Worm (Caenorhabditis elegans) whole organism, L1 larva: Measurements from ENCODE around the gene ZK6.6.

ENCODE experiments used
- alr-1 ChIP-seq: fragments of 200-800 bp; sonication (Bioruptor generic); optimal IDR thresholded peaks from 2 replicates; lab custom pipeline; 2018; ENCODE audit warnings: borderline replicate concordance, mild to moderate bottlenecking, missing genetic modification characterization, missing compliant biosample characterization
- ama-1 ChIP-seq: fragments of 150-350 bp; optimal IDR thresholded peaks from 2 replicates; lab custom pipeline; 2014
- blmp-1 ChIP-seq: fragments of 150-350 bp; optimal IDR thresholded peaks from 2 replicates; lab custom pipeline; 2014; ENCODE audit warnings: missing biosample characterization, missing genetic modification characterization
- ceh-8 ChIP-seq: fragments of 200-800 bp; sonication (Bioruptor generic); optimal IDR thresholded peaks from 2 replicates; lab custom pipeline; 2018; ENCODE audit warnings: mild to moderate bottlenecking, missing genetic modification characterization, moderate library complexity, missing compliant biosample characterization
- ceh-82 ChIP-seq, 3 experiments: fragments of 150-350 bp in 1 of 3; sonication (generic microtip) in 2 of 3; optimal IDR thresholded peaks; 2 replicates each; lab custom pipeline; 2014 to 2017; ENCODE audit warnings: missing biosample characterization in 3 of 3, missing genetic modification characterization in 3 of 3
- dpl-1 ChIP-seq, 3 experiments: fragments of 150-350 bp in 2 of 3; sonication (generic microtip) in 1 of 3; optimal IDR thresholded peaks; 2 replicates each; lab custom pipeline; 2014 to 2017; ENCODE audit warnings: missing biosample characterization in 3 of 3, missing genetic modification characterization in 3 of 3, missing genetic modification reagents in 3 of 3
- dsc-1 ChIP-seq: sonication (generic microtip); optimal IDR thresholded peaks from 2 replicates; lab custom pipeline; 2016; ENCODE audit warnings: mild to moderate bottlenecking, missing genetic modification characterization, missing compliant biosample characterization
- efl-1 ChIP-seq, 4 experiments: fragments of 150-350 bp; optimal IDR thresholded peaks in 3 of 4; peaks in 1 of 4; 1 replicate in 1 of 4; 2 replicates in 3 of 4; lab custom pipeline; 2014; ENCODE audit warnings: missing biosample characterization in 2 of 4, missing genetic modification characterization in 2 of 4, missing genetic modification reagents in 2 of 4
- efl-3 ChIP-seq: fragments of 200-800 bp; sonication (Bioruptor generic); optimal IDR thresholded peaks from 2 replicates; lab custom pipeline; 2018; ENCODE audit warnings: mild to moderate bottlenecking, missing genetic modification characterization, missing compliant biosample characterization
- egl-27 ChIP-seq, 2 experiments: fragments of 150-350 bp in 1 of 2; sonication (generic microtip); optimal IDR thresholded peaks; 3 replicates each; lab custom pipeline; 2017 to 2018; ENCODE audit warnings: missing biosample characterization in 2 of 2, missing genetic modification characterization in 2 of 2, missing genetic modification reagents in 2 of 2
- elt-2 ChIP-seq: sonication (generic microtip); optimal IDR thresholded peaks from 2 replicates; lab custom pipeline; 2016; ENCODE audit warnings: missing genetic modification characterization, mild to moderate bottlenecking, inconsistent platforms, missing compliant biosample characterization, missing genetic modification reagents
- elt-3 ChIP-seq, 6 experiments: fragments of 150-350 bp in 1 of 6; sonication (generic microtip); optimal IDR thresholded peaks; 2 replicates each; lab custom pipeline; 2017 to 2018; ENCODE audit warnings: missing biosample characterization in 6 of 6, missing genetic modification characterization in 6 of 6, inconsistent platforms in 1 of 6
- hlh-17 ChIP-seq: fragments of 200-800 bp; sonication (Bioruptor generic); optimal IDR thresholded peaks from 2 replicates; lab custom pipeline; 2018; ENCODE audit warnings: missing genetic modification characterization, mild to moderate bottlenecking, missing compliant biosample characterization, moderate library complexity, borderline replicate concordance
- irx-1 ChIP-seq: sonication (generic microtip); optimal IDR thresholded peaks from 2 replicates; lab custom pipeline; 2016; ENCODE audit warnings: missing genetic modification characterization, missing compliant biosample characterization
- lin-35 ChIP-seq, 2 experiments: fragments of 150-350 bp; optimal IDR thresholded peaks; 2 replicates each; lab custom pipeline; 2014; ENCODE audit warnings: missing biosample characterization in 2 of 2, missing genetic modification characterization in 2 of 2, missing genetic modification reagents in 2 of 2
- lin-39 ChIP-seq: fragments of 150-350 bp; optimal IDR thresholded peaks from 2 replicates; lab custom pipeline; 2014; ENCODE audit warnings: missing biosample characterization, missing genetic modification reagents, missing genetic modification characterization
- lir-3 ChIP-seq: sonication (generic microtip); optimal IDR thresholded peaks from 2 replicates; lab custom pipeline; 2016; ENCODE audit warnings: mild to moderate bottlenecking, missing genetic modification characterization, moderate library complexity, missing compliant biosample characterization; ENCODE audit not compliant: poor library complexity
- nhr-237 ChIP-seq: fragments of 150-350 bp; optimal IDR thresholded peaks from 2 replicates; lab custom pipeline; 2014; ENCODE audit warnings: missing biosample characterization, missing genetic modification characterization
- nhr-28 ChIP-seq: fragments of 150-350 bp; optimal IDR thresholded peaks from 2 replicates; lab custom pipeline; 2014; ENCODE audit warnings: missing biosample characterization, missing genetic modification characterization
- nhr-76 ChIP-seq: sonication (generic microtip); optimal IDR thresholded peaks from 2 replicates; lab custom pipeline; 2017; ENCODE audit warnings: missing biosample characterization, missing genetic modification characterization
- nhr-77 ChIP-seq: fragments of 150-350 bp; optimal IDR thresholded peaks from 2 replicates; lab custom pipeline; 2014; ENCODE audit warnings: missing biosample characterization, missing genetic modification characterization
- rnt-1 ChIP-seq: sonication (generic microtip); optimal IDR thresholded peaks from 2 replicates; lab custom pipeline; 2016; ENCODE audit warnings: mild to moderate bottlenecking, missing genetic modification characterization, moderate library complexity, missing compliant biosample characterization
- skn-1 ChIP-seq: fragments of 150-350 bp; optimal IDR thresholded peaks from 2 replicates; lab custom pipeline; 2014; ENCODE audit warnings: missing biosample characterization, missing genetic modification characterization
- snpc-4 ChIP-seq: fragments of 150-350 bp; optimal IDR thresholded peaks from 2 replicates; lab custom pipeline; 2014; ENCODE audit warnings: missing biosample characterization, missing genetic modification characterization
- snu-23 ChIP-seq: sonication (generic microtip); optimal IDR thresholded peaks from 2 replicates; lab custom pipeline; 2016; ENCODE audit warnings: missing genetic modification characterization, missing compliant biosample characterization
- sox-4 ChIP-seq: sonication (generic microtip); optimal IDR thresholded peaks from 2 replicates; lab custom pipeline; 2016; ENCODE audit warnings: missing genetic modification characterization, missing compliant biosample characterization
- sptf-1 ChIP-seq: fragments of 150-350 bp; optimal IDR thresholded peaks from 2 replicates; lab custom pipeline; 2014; ENCODE audit warnings: missing biosample characterization, missing genetic modification characterization
- sup-37 ChIP-seq: fragments of 200-800 bp; sonication (Bioruptor generic); optimal IDR thresholded peaks from 2 replicates; lab custom pipeline; 2018; ENCODE audit warnings: mild to moderate bottlenecking, missing genetic modification characterization, missing compliant biosample characterization
- tbx-2 ChIP-seq: sonication (generic microtip); optimal IDR thresholded peaks from 2 replicates; lab custom pipeline; 2016; ENCODE audit warnings: missing genetic modification characterization, missing compliant biosample characterization
- tlp-1 ChIP-seq: fragments of 150-350 bp; optimal IDR thresholded peaks from 2 replicates; lab custom pipeline; 2014; ENCODE audit warnings: missing biosample characterization, missing genetic modification characterization
- unc-30 ChIP-seq: sonication (generic microtip); optimal IDR thresholded peaks from 2 replicates; lab custom pipeline; 2017; ENCODE audit warnings: missing biosample characterization, missing genetic modification characterization
- unc-62 ChIP-seq: fragments of 150-350 bp; optimal IDR thresholded peaks from 2 replicates; lab custom pipeline; 2014; ENCODE audit warnings: missing biosample characterization, missing genetic modification reagents, missing genetic modification characterization
- vab-15 ChIP-seq: sonication (generic microtip); optimal IDR thresholded peaks from 2 replicates; lab custom pipeline; 2017; ENCODE audit warnings: missing genotype, mild to moderate bottlenecking, missing genetic modification characterization, missing compliant biosample characterization
- zag-1 ChIP-seq: fragments of 150-350 bp; optimal IDR thresholded peaks from 2 replicates; lab custom pipeline; 2014; ENCODE audit warnings: missing biosample characterization, missing genetic modification characterization
- zip-4 ChIP-seq: fragments of 200-800 bp; sonication (Bioruptor generic); optimal IDR thresholded peaks from 2 replicates; lab custom pipeline; 2018; ENCODE audit warnings: mild to moderate bottlenecking, missing genetic modification characterization, moderate library complexity, missing compliant biosample characterization

The ZK6.6 gene

DNA sequence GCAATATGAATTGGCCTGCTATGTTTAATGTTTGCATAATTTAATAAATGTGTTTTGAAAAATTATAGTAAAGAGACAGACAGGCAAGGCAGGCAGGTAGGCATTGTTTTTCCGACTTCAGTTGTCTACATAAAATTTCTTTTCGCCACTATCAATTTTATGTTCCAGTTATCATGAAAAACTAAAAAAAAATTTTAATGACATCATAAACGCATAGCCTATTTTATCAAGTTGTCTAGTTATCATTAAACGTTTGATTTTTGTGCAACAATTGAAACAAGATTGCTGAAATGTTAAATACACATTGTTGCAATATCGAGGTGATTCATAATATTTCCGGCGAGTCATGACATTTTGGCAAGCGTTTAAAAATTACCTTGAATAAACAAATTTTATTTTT, 26.6 kb downstream of the ZK6.6 start:
- TF ChIP-seq alr-1 (tag; lab: Kevin White, UChicago) (no peak), tlp-1 (tag; lab: Kevin White, UChicago) (peak; percentile 41), efl-1 (optimal IDR thresholded peaks at IDR 0.05; lab: Kevin White, UChicago) (no peak), efl-1 (GFP tag; optimal IDR thresholded peaks at IDR 0.05 in 1 of 2; lab: Kevin White, UChicago) (peak in 1 of 2 experiments; percentile 75), lin-35 (GFP tag; optimal IDR thresholded peaks at IDR 0.05; lab: Kevin White, UChicago) (no peak), ama-1 (lab: Kevin White, UChicago) (no peak), elt-2 (peak; percentile 37)

DNA sequence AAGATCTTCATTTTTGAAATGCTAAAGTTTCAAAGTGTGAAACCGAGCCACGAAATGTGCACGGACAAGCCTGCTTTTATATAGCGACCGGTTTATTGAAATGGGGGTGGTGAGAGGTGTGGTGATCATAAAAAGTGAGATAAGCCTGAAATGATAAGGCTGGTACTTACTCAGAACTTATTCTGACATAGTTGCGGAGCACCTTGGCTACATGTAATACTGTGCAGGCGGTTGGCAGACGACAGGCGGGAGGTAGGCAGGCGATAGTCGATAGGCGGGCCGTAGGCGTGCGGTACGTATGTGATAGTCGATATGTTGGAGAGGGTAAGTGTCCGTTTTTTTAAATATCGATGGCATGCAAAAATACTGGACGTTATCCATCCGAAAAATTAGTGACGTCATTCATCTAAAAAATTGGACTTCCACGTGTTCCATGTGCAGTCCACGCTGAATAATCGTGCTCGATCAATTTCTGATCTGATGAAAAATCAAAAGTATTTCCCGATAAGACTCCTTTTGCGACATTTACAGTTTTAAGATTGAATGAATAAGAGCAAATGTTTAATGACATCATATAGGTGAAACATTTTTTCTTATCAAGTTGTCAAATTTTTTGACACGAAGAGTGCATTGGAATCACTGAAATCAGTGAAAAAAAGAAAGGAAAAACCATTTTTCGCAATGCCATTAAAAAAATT, 29.3 kb downstream of the ZK6.6 start, which contains the start of gene irg-8:
Gene irg-8, minus strand, starts transcription at position 51 of the 698 bp plus-strand sequence.
- TF ChIP-seq lin-39, result no peak
- TF ChIP-seq elt-2, result peak; percentile 44
- TF ChIP-seq sox-4, result no peak
- TF ChIP-seq, all 84 proteins: peak for 1

DNA sequence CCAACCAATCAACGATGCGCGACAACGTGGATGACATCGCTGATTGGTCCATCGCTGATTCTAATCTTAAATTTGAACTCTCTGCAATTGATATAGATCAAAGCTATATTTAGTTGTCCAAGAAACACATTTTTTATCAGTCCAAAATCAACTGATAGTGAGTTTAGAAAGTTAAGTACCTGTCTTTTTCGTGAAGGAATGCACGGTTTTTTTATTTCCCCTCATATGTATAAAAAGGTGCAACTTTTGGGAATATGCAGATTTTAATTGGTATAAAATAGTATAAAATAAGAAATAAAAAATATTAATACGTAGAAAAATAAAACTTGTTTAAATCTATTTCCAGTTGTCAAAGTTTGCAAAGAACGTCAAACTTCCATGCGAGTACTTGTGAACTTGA, 29.9 kb downstream of the ZK6.6 start, which contains the start of gene Y39D8A.1:
Gene Y39D8A.1, plus strand, starts transcription at position 301 of the 400 bp plus-strand sequence.
- TF ChIP-seq efl-1 (optimal IDR thresholded peaks at IDR 0.05; lab: Kevin White, UChicago) (no peak), efl-1 (GFP tag; optimal IDR thresholded peaks at IDR 0.05 in 1 of 2; lab: Kevin White, UChicago) (peak in 1 of 2 experiments; percentile 32), egl-27 (tag; optimal IDR thresholded peaks at IDR 0.05; lab: Kevin White, UChicago) (no peak), nhr-237 (tag; lab: Kevin White, UChicago) (no peak), zip-4 (no peak)

DNA sequence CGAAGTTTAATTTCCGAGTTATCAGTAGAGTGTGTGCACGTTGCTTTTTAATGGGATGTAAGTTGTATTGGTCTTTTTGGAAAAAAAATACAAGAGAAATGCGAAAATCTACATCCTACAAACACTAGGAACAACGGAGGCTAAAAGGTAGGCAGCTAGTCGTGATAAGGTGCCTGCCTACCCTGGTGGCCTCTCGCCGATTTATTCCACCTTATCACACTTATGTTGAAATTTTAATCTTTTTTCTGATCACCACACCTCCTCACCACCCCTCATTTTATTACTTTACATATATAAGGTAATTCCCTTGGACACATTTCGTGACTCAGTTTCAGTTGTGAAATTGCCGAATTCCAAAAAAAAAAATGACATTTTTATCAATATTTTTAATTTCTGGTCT, 33.6 kb downstream of the ZK6.6 start, which contains the start of gene dod-20:
Gene dod-20, plus strand, starts transcription at position 301 of the 400 bp plus-strand sequence.
- TF ChIP-seq unc-30 (tag; lab: Kevin White, UChicago), result no peak
- no peak for TF ChIP-seq snu-23
- TF ChIP-seq efl-3 (GFP tag; lab: Kevin White, UChicago), result no peak
- TF ChIP-seq snpc-4 (tag; lab: Kevin White, UChicago), result no peak
- no peak for TF ChIP-seq blmp-1 (tag; lab: Kevin White, UChicago)
- no peak for TF ChIP-seq ama-1 (lab: Kevin White, UChicago)
- no peak for TF ChIP-seq elt-3 (tag; optimal IDR thresholded peaks at IDR 0.05; lab: Kevin White, UChicago)
- no peak for TF ChIP-seq egl-27 (tag; optimal IDR thresholded peaks at IDR 0.05; lab: Kevin White, UChicago)
- TF ChIP-seq rnt-1 (tag; lab: Kevin White, UChicago), result no peak
- TF ChIP-seq nhr-76, result no peak
- no peak for TF ChIP-seq zag-1
- no peak for TF ChIP-seq sup-37 (GFP tag; lab: Kevin White, UChicago)
- no peak for TF ChIP-seq skn-1 (tag; lab: Kevin White, UChicago)
- no peak for TF ChIP-seq vab-15 (tag; lab: Kevin White, UChicago)
- no peak for TF ChIP-seq dpl-1 (GFP tag; optimal IDR thresholded peaks at IDR 0.05; lab: Kevin White, UChicago)
- no peak for TF ChIP-seq unc-62 (GFP tag; lab: Kevin White, UChicago)
- no peak for TF ChIP-seq dsc-1 (tag; lab: Kevin White, UChicago)
- no peak for TF ChIP-seq nhr-77 (tag; lab: Kevin White, UChicago)

DNA sequence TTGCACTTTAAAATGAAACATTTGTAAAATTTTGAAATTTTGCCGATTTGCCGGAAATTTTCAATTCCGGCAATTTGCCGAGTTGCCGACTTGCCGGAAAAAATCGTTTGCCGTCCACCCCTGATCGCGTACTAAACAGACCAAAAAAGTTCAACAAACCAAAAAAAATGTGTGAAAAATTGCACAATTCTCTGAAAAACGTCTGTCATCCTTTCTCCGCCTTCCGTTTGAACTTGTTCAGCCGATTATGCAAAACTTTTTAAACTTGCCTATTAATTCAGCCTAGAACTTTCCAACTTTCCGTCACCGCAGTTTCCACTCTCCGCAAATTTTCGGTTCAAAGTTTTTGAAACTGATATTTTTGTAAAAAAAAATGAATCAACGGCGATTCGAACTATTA, 35.6 kb downstream of the ZK6.6 start, which contains the start of gene B0554.5:
Gene B0554.5, plus strand, starts transcription at position 301 of the 400 bp plus-strand sequence.
- TF ChIP-seq tbx-2 (tag; lab: Kevin White, UChicago), result no peak
- no peak for TF ChIP-seq ama-1 (lab: Kevin White, UChicago)
- TF ChIP-seq hlh-17 (GFP tag; lab: Kevin White, UChicago), result no peak
- TF ChIP-seq ceh-8 (GFP tag; lab: Kevin White, UChicago), result no peak
- no peak for TF ChIP-seq ceh-82 (tag; optimal IDR thresholded peaks at IDR 0.05; lab: Kevin White, UChicago)
- TF ChIP-seq sptf-1 (tag; lab: Kevin White, UChicago), result no peak
- TF ChIP-seq nhr-28, result no peak
- TF ChIP-seq irx-1, result no peak
- no peak for TF ChIP-seq rnt-1 (tag; lab: Kevin White, UChicago)
- no peak for TF ChIP-seq lir-3 (tag; lab: Kevin White, UChicago)
- TF ChIP-seq, all 84 proteins: peak for 0
